Worm (Caenorhabditis elegans) whole organism, L3 larva: ENCODE measurements around the gene F54C9.14.

Source experiments
- R02D3.7 ChIP-seq: fragments of 150-350 bp; optimal IDR thresholded peaks from 2 replicates; lab custom pipeline; 2014; ENCODE audit warnings: missing biosample characterization, missing genetic modification characterization
- aly-2 ChIP-seq: fragments of 150-350 bp; optimal IDR thresholded peaks from 2 replicates; lab custom pipeline; 2014; ENCODE audit warnings: missing biosample characterization, missing genetic modification characterization
- ama-1 ChIP-seq: fragments of 150-350 bp; optimal IDR thresholded peaks from 2 replicates; lab custom pipeline; 2018
- ceh-28 ChIP-seq: fragments of 150-350 bp; optimal IDR thresholded peaks from 2 replicates; lab custom pipeline; 2014; ENCODE audit warnings: missing biosample characterization, missing genetic modification reagents, missing genetic modification characterization
- ceh-82 ChIP-seq: fragments of 150-350 bp; optimal IDR thresholded peaks from 2 replicates; lab custom pipeline; 2014; ENCODE audit warnings: missing biosample characterization, missing genetic modification characterization
- ceh-9 ChIP-seq: sonication (generic microtip); optimal IDR thresholded peaks from 2 replicates; lab custom pipeline; 2018; ENCODE audit warnings: missing biosample characterization, missing genetic modification characterization
- daf-12 ChIP-seq: fragments of 150-350 bp; optimal IDR thresholded peaks from 2 replicates; lab custom pipeline; 2014; ENCODE audit warnings: missing biosample characterization, missing genetic modification reagents, missing genetic modification characterization
- egl-27 ChIP-seq: sonication (generic microtip); optimal IDR thresholded peaks from 4 replicates; lab custom pipeline; 2017; ENCODE audit warnings: missing biosample characterization, missing genetic modification reagents, missing genetic modification characterization
- elt-1 ChIP-seq: fragments of 150-350 bp; optimal IDR thresholded peaks from 2 replicates; lab custom pipeline; 2014; ENCODE audit warnings: missing biosample characterization, missing genetic modification characterization
- elt-2 ChIP-seq: sonication (generic microtip); optimal IDR thresholded peaks from 2 replicates; lab custom pipeline; 2016; ENCODE audit warnings: missing genetic modification reagents, mild to moderate bottlenecking, missing genetic modification characterization, missing compliant biosample characterization
- elt-3 ChIP-seq, 3 experiments: fragments of 150-350 bp in 1 of 3; sonication (generic microtip) in 2 of 3; optimal IDR thresholded peaks; 2 replicates in 2 of 3; 4 replicates in 1 of 3; lab custom pipeline; 2014 to 2017; ENCODE audit warnings: missing biosample characterization in 3 of 3, missing genetic modification characterization in 3 of 3
- eor-1 ChIP-seq, 2 experiments: fragments of 150-350 bp; optimal IDR thresholded peaks; 2 replicates each; lab custom pipeline; 2014 to 2018; ENCODE audit warnings: missing biosample characterization in 2 of 2, missing genetic modification characterization in 2 of 2
- fkh-10 ChIP-seq: sonication (generic microtip); optimal IDR thresholded peaks from 2 replicates; lab custom pipeline; 2017; ENCODE audit warnings: missing biosample characterization, missing genetic modification reagents, missing genetic modification characterization
- fkh-2 ChIP-seq: fragments of 150-350 bp; optimal IDR thresholded peaks from 2 replicates; lab custom pipeline; 2014; ENCODE audit warnings: missing biosample characterization, missing genetic modification reagents, missing genetic modification characterization
- fos-1 ChIP-seq: fragments of 150-350 bp; optimal IDR thresholded peaks from 2 replicates; lab custom pipeline; 2014; ENCODE audit warnings: missing biosample characterization, missing genetic modification characterization
- hmg-11 ChIP-seq: sonication (generic microtip); optimal IDR thresholded peaks from 2 replicates; lab custom pipeline; 2016; ENCODE audit warnings: missing genetic modification characterization, missing compliant biosample characterization
- jun-1 ChIP-seq: fragments of 150-350 bp; optimal IDR thresholded peaks from 2 replicates; lab custom pipeline; 2014; ENCODE audit warnings: missing biosample characterization, missing genetic modification reagents, missing genetic modification characterization
- lin-15B ChIP-seq: fragments of 150-350 bp; optimal IDR thresholded peaks from 2 replicates; lab custom pipeline; 2014; ENCODE audit warnings: missing biosample characterization, missing genetic modification characterization
- lin-39 ChIP-seq: fragments of 150-350 bp; optimal IDR thresholded peaks from 2 replicates; lab custom pipeline; 2018; ENCODE audit warnings: missing biosample characterization, missing genetic modification reagents, missing genetic modification characterization
- lsy-12 ChIP-seq: sonication (generic microtip); optimal IDR thresholded peaks from 2 replicates; lab custom pipeline; 2016; ENCODE audit warnings: mild to moderate bottlenecking, missing genetic modification characterization, missing compliant biosample characterization
- mdl-1 ChIP-seq: fragments of 150-350 bp; optimal IDR thresholded peaks from 2 replicates; lab custom pipeline; 2014; ENCODE audit warnings: missing biosample characterization, missing genetic modification characterization
- mml-1 ChIP-seq: fragments of 150-350 bp; sonication (generic microtip); optimal IDR thresholded peaks from 3 replicates; lab custom pipeline; 2014; ENCODE audit warnings: missing biosample characterization, missing genetic modification characterization
- nfya-1 ChIP-seq: sonication (generic microtip); optimal IDR thresholded peaks from 2 replicates; lab custom pipeline; 2017; ENCODE audit warnings: missing genetic modification characterization, mild to moderate bottlenecking, missing compliant biosample characterization, antibody characterized with exemption, moderate library complexity; ENCODE audit not compliant: insufficient read depth
- nhr-11 ChIP-seq: fragments of 150-350 bp; optimal IDR thresholded peaks from 2 replicates; lab custom pipeline; 2014; ENCODE audit warnings: missing biosample characterization, missing genetic modification characterization
- nhr-12 ChIP-seq: fragments of 150-350 bp; optimal IDR thresholded peaks from 2 replicates; lab custom pipeline; 2014; ENCODE audit warnings: missing biosample characterization, missing genetic modification characterization
- nhr-23 ChIP-seq: fragments of 150-350 bp; optimal IDR thresholded peaks from 2 replicates; lab custom pipeline; 2014; ENCODE audit warnings: missing biosample characterization, missing genetic modification reagents, missing genetic modification characterization
- nhr-237 ChIP-seq: fragments of 150-350 bp; optimal IDR thresholded peaks from 2 replicates; lab custom pipeline; 2014; ENCODE audit warnings: missing biosample characterization, missing genetic modification characterization
- nhr-28 ChIP-seq: fragments of 150-350 bp; optimal IDR thresholded peaks from 2 replicates; lab custom pipeline; 2014; ENCODE audit warnings: missing biosample characterization, missing genetic modification characterization
- nhr-43 ChIP-seq: sonication (generic microtip); optimal IDR thresholded peaks from 2 replicates; lab custom pipeline; 2016; ENCODE audit warnings: mild to moderate bottlenecking, missing genetic modification characterization, missing compliant biosample characterization; ENCODE audit not compliant: poor library complexity, severe bottlenecking
- nhr-67 ChIP-seq: fragments of 150-350 bp; optimal IDR thresholded peaks from 2 replicates; lab custom pipeline; 2014; ENCODE audit warnings: missing biosample characterization, missing genetic modification characterization
- nhr-76 ChIP-seq: fragments of 150-350 bp; sonication (generic microtip); optimal IDR thresholded peaks from 5 replicates; lab custom pipeline; 2014; ENCODE audit warnings: missing biosample characterization, missing genetic modification characterization
- nhr-77 ChIP-seq: fragments of 150-350 bp; optimal IDR thresholded peaks from 2 replicates; lab custom pipeline; 2014; ENCODE audit warnings: missing biosample characterization, missing genetic modification characterization
- pha-4 ChIP-seq: fragments of 150-350 bp; optimal IDR thresholded peaks from 2 replicates; lab custom pipeline; 2014; ENCODE audit warnings: missing biosample characterization, missing genetic modification reagents, missing genetic modification characterization
- pqm-1 ChIP-seq: fragments of 150-350 bp; optimal IDR thresholded peaks from 2 replicates; lab custom pipeline; 2017; ENCODE audit warnings: missing biosample characterization, missing genetic modification characterization, inconsistent platforms
- sea-2 ChIP-seq: fragments of 150-350 bp; sonication (generic microtip); optimal IDR thresholded peaks from 4 replicates; lab custom pipeline; 2014; ENCODE audit warnings: missing biosample characterization, missing genetic modification reagents, missing genetic modification characterization
- skn-1 ChIP-seq: fragments of 150-350 bp; optimal IDR thresholded peaks from 2 replicates; lab custom pipeline; 2014; ENCODE audit warnings: missing biosample characterization, missing genetic modification characterization
- snpc-4 ChIP-seq: fragments of 150-350 bp; optimal IDR thresholded peaks from 2 replicates; lab custom pipeline; 2014; ENCODE audit warnings: missing biosample characterization, missing genetic modification characterization
- tbx-2 ChIP-seq: sonication (generic microtip); optimal IDR thresholded peaks from 2 replicates; lab custom pipeline; 2016; ENCODE audit warnings: mild to moderate bottlenecking, missing genetic modification characterization, missing compliant biosample characterization
- unc-62 ChIP-seq: fragments of 150-350 bp; sonication (generic microtip); optimal IDR thresholded peaks from 4 replicates; lab custom pipeline; 2014; ENCODE audit warnings: missing biosample characterization, missing genetic modification reagents, missing genetic modification characterization
- zag-1 ChIP-seq: fragments of 150-350 bp; optimal IDR thresholded peaks from 2 replicates; lab custom pipeline; 2014; ENCODE audit warnings: missing biosample characterization, missing genetic modification characterization
- ztf-11 ChIP-seq: fragments of 150-350 bp; optimal IDR thresholded peaks from 2 replicates; lab custom pipeline; 2014; ENCODE audit warnings: missing biosample characterization, missing genetic modification characterization

F54C9.14 gene

DNA sequence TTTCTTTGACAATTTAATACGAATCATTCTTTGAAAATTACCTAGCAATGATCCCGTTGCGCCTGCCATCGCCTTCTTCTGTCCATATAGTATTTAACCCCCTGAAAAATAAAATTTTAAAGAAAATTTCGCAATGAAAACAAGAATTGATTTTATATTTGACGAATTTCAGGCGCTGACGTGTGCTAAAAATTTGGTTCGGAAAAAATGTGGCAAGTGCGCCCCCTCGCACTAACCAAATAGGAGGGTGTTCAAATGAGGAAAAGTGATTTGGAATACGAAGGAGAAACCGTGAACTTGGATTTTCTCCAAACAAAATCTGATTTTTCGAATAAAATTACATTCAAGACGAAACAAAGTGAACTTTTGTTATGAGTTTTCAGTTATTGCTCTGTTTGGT is 3.9 kb downstream of the F54C9.14 start, which contains the start of gene stc-1:
Gene stc-1, minus strand, starts transcription at position 101 of the 400 bp plus-strand sequence.
- TF ChIP-seq jun-1 (tag; lab: Kevin White, UChicago) = no peak
- TF ChIP-seq R02D3.7 = no peak
- peak; percentile 55 for TF ChIP-seq nfya-1 (tag; lab: Kevin White, UChicago)
- TF ChIP-seq ceh-9 (tag; lab: Kevin White, UChicago) = no peak
- TF ChIP-seq aly-2 = no peak
- no peak for TF ChIP-seq fos-1
- TF ChIP-seq lin-15B = peak; percentile 51
- no peak for TF ChIP-seq fkh-2 (tag; lab: Kevin White, UChicago)
- no peak for TF ChIP-seq mdl-1 (tag; lab: Kevin White, UChicago)
- peak; percentile 45 for TF ChIP-seq pqm-1 (tag; lab: Kevin White, UChicago)
- TF ChIP-seq elt-2 (tag; lab: Kevin White, UChicago) = peak; percentile 25
- no peak for TF ChIP-seq sea-2 (GFP tag; lab: Kevin White, UChicago)
- TF ChIP-seq pha-4 (tag; lab: Kevin White, UChicago) = peak; percentile 52
- TF ChIP-seq ceh-28 (tag; lab: Kevin White, UChicago) = peak; percentile 1

DNA sequence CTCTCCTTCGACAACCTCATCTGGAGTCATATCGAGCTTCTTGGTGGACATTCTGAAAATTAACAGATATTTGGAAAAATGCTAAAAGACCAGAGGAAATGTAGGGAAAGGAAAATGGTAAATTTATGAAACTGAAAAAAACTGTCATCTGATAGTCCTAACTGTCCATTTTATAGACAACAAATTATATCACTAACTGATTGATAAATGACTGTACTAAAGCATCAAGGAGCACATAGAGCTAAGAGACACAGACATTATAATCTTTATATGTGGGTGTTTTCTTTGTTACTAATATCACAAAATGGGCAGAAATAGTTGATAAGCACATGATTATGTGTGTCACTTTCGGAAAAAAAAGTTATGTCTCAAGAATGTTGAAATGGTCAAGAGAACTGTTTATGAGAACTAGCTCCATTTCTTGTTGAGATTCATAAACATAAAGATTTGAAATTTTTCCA is 4.7 kb downstream of the F54C9.14 start, which contains the start of gene F54C9.3:
Gene F54C9.3, minus strand, starts transcription at position 51 of the 461 bp plus-strand sequence.
- TF ChIP-seq fos-1 (no peak), nhr-76 (no peak), ztf-11 (no peak), snpc-4 (tag; lab: Kevin White, UChicago) (no peak), lsy-12 (tag; lab: Kevin White, UChicago) (no peak), jun-1 (tag; lab: Kevin White, UChicago) (peak; percentile 55), nfya-1 (tag; lab: Kevin White, UChicago) (no peak), mdl-1 (tag; lab: Kevin White, UChicago) (no peak), nhr-11 (no peak), daf-12 (no peak), pqm-1 (tag; lab: Kevin White, UChicago) (peak; percentile 98), elt-3 (tag; optimal IDR thresholded peaks at IDR 0.05; lab: Kevin White, UChicago) (no peak), nhr-77 (no peak), pha-4 (tag; lab: Kevin White, UChicago) (peak; percentile 80), R02D3.7 (no peak), nhr-12 (tag; lab: Kevin White, UChicago) (no peak), egl-27 (no peak), elt-2 (tag; lab: Kevin White, UChicago) (peak; percentile 95)

- no peak for TF ChIP-seq fkh-10
- no peak for TF ChIP-seq nhr-23 (tag; lab: Kevin White, UChicago)
- TF ChIP-seq, all 47 proteins: peak for 0
These were observed 6.3 kb downstream of the F54C9.14 start for ce11 chrII:8568234-8568969.

DNA sequence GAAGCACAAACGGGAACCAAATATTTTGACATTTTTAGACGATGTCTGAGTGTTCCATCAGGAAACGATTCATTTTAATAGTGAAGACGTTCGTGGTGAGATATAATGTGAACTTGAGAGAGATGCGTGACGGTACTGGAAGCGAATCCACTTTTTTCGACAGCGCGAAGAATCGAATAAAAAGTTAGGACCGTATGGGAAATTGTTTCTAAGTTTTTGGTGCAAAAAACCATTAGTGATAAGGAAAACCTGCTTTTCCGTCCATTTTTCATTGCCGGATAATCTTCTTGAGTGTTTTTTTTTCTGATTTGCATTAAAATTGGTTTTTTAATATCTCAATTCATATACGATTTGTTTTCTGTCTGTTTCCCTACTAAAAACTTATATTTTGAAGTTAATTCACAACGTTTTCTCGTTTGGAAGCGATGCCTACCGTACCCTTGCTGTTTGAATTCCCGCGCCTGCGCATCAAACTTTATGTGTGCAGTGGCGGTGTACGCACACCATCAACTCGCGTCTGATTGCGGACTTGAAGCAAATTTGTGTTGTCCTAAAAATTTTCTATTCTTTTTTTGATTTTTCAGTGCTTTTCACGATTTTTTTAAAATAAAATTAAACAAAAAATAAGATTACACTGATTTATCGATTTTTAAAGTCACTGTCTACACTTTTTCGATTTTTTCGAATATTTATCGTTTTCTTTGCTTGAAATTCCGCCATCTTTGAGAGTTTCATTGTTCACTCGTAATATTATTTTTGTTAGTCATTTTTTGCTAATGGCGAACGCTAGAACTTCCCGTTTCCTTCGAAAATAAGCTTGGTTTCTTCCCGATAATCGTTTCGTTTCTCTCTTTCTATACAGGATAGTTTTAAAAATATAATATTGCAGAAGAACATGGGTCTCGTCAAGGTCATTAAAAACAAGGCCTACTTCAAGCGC is 7.2 kb downstream of the F54C9.14 start, which contains the start of the genes col-38 and rpl-5:
Gene col-38, minus strand, starts transcription at position 51 of the 940 bp plus-strand sequence.
Gene rpl-5, plus strand, starts transcription at position 890 of the 940 bp plus-strand sequence.
- TF ChIP-seq nhr-28 (tag; lab: Kevin White, UChicago) (no peak), jun-1 (tag; lab: Kevin White, UChicago) (peak; percentile 66), nhr-76 (no peak), elt-1 (tag; lab: Kevin White, UChicago) (peak; percentile 23), skn-1 (peak; percentile 78), ceh-82 (tag; lab: Kevin White, UChicago) (no peak), nhr-12 (tag; lab: Kevin White, UChicago) (no peak), eor-1 (tag; optimal IDR thresholded peaks at IDR 0.05; lab: Kevin White, UChicago) (no peak), nhr-67 (tag; lab: Kevin White, UChicago) (no peak), aly-2 (no peak), zag-1 (no peak), egl-27 (no peak), ama-1 (lab: Kevin White, UChicago) (peak; percentile 7), nhr-43 (tag; lab: Kevin White, UChicago) (peak; percentile 66), fkh-10 (peak; percentile 83), nhr-77 (no peak), daf-12 (no peak), pqm-1 (tag; lab: Kevin White, UChicago) (peak; percentile 51), ceh-9 (tag; lab: Kevin White, UChicago) (no peak), nfya-1 (tag; lab: Kevin White, UChicago) (peak; percentile 97), snpc-4 (tag; lab: Kevin White, UChicago) (peak; percentile 78), hmg-11 (tag; lab: Kevin White, UChicago) (peak; percentile 63), tbx-2 (tag; lab: Kevin White, UChicago) (peak; percentile 38), elt-3 (tag; optimal IDR thresholded peaks at IDR 0.05; lab: Kevin White, UChicago) (no peak), lin-39 (tag; lab: Kevin White, UChicago) (peak; percentile 93), nhr-237 (tag; lab: Kevin White, UChicago) (no peak), unc-62 (GFP tag; lab: Kevin White, UChicago) (peak; percentile 28), R02D3.7 (peak; percentile 73), fkh-2 (tag; lab: Kevin White, UChicago) (no peak), mml-1 (no peak), ztf-11 (no peak)
